Fruit fly (Drosophila melanogaster): ENCODE data around the gene dop.

Gene dop

DNA sequence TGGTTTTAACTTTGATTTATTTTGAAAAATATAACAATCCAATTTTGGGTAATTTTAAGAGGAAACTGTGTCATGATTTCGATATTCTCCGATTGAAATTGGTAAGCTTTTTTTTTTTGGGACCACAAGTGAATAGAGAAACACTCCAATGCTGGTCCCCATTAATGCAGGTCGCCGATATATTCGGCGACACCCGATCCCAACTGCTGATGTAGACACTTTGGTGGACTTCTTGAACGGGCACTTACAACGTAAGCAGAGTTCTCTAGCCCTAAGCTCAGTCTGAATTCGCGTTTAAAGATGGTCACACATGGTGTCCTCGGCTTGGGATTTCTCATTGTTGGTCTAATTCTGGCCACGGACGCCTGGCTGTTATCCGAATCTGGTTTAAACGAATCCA, 45.5 kb upstream of the dop start, which contains the start of gene yellow-k:
yellow-k (plus strand) TSS at position 301 of the 400 bp plus-strand sequence.
- TF ChIP-seq D1 (tag; optimal IDR thresholded peaks at IDR 0.05) (no peak), fd96Ca (GFP tag; IDR thresholded peaks at IDR 0.05) (no peak), CG12605 (GFP tag; IDR thresholded peaks at IDR 0.05) (no peak), CG32121 (GFP tag; IDR thresholded peaks at IDR 0.05) (no peak), gl (tag; optimal IDR thresholded peaks at IDR 0.05) (no peak), CG17806 (tag; optimal IDR thresholded peaks at IDR 0.05) (no peak), Ets98B (GFP tag; IDR thresholded peaks at IDR 0.05) (no peak), CG10348 (GFP tag; IDR thresholded peaks at IDR 0.05) (no peak), CG9948 (tag; optimal IDR thresholded peaks at IDR 0.05) (no peak), rn (GFP tag; IDR thresholded peaks at IDR 0.05) (no peak)

DNA sequence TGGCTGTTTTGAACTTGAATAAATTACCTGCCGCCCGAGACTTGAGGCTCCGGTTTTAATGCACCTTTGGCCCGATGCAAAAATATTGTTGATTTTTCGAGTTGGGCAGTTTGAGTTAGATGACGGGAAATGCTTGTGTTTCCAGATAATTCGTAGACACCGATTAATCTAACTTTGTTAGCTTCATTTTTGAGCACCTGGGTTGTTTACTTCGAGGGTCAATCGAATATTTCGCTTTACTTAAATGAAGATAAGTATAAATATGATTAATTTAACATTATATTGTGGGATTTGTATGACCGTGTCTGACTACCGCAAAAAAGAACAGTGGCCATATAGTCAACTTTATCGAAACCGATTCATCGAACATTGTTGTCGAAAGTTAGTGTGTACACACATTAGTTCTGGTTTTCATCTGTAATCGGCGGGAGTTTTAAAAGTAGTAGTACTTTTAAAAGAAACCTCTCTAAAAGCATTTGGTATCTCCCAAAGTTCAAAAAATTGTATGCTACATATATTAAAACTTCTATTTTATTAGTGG, 41.9 kb upstream of the dop start, which contains the start of gene CG7945:
CG7945 (minus strand) TSS at position 332 of the 541 bp plus-strand sequence.
- TF ChIP-seq CG32121 (GFP tag; IDR thresholded peaks at IDR 0.05) (no peak), CG14655 (GFP tag; optimal IDR thresholded peaks at IDR 0.05) (no peak), Pif1B (GFP tag; optimal IDR thresholded peaks at IDR 0.05) (no peak), CG10348 (GFP tag; IDR thresholded peaks at IDR 0.05) (no peak), D1 (tag; optimal IDR thresholded peaks at IDR 0.05) (no peak), CG4496 (GFP tag; IDR thresholded peaks at IDR 0.05) (no peak), gl (tag; optimal IDR thresholded peaks at IDR 0.05) (no peak), CG17806 (tag; optimal IDR thresholded peaks at IDR 0.05) (no peak), CG8301 (tag; optimal IDR thresholded peaks at IDR 0.05) (no peak), CG15710 (tag; optimal IDR thresholded peaks at IDR 0.05) (no peak), Snoo (tag; optimal IDR thresholded peaks at IDR 0.05) (no peak), Ets98B (GFP tag; IDR thresholded peaks at IDR 0.05) (no peak), rn (GFP tag; IDR thresholded peaks at IDR 0.05) (no peak), CG8159 (tag; optimal IDR thresholded peaks at IDR 0.05) (no peak)

DNA sequence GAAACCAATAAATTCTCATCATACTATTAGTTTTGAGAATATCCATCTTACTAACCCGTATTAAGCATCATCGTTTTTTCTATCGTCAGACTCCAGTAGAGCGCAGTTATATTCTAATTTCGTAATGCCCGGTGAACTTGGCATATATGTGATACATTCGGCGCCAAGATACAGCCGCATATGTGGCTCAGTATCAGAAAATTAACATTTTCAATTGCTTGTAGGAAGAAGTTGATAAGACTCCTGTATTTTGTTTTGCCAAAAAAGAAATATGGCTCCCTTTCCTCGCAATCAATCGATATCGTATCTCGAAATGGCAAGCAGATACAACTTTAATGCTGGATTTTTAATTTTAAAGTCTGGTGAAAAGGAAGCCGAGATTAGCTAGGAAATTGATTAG, 40.7 kb upstream of the dop start, which contains the start of gene CG33986:
CG33986 (minus strand) TSS at position 101 of the 400 bp plus-strand sequence.
- TF ChIP-seq CG10348 (GFP tag; IDR thresholded peaks at IDR 0.05) (no peak), CG14655 (GFP tag; optimal IDR thresholded peaks at IDR 0.05) (no peak), D1 (tag; optimal IDR thresholded peaks at IDR 0.05) (no peak), Pif1B (GFP tag; optimal IDR thresholded peaks at IDR 0.05) (no peak), Pif1A (GFP tag; optimal IDR thresholded peaks at IDR 0.05) (no peak), CG12605 (GFP tag; IDR thresholded peaks at IDR 0.05) (no peak)

DNA sequence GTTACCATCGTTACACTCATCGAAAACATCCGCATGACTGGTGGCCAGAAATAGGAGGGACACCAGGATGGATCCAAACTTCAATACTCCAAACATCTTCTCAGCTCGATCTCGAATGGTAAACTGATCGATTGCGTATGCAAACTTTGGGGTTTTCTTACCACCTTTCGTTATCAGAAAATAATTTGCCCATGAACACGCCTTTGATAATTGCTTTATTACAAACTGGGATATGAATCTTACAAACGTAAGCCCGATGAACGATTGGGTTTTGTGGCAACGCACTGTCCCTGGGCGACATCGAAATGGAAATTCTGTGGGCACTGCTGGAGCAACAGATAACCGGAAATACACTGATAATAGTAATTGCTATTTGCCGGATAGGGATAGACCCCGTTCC, 39.1 kb upstream of the dop start, which contains the start of gene CG33985:
CG33985 (minus strand) TSS at position 101 of the 400 bp plus-strand sequence.
- TF ChIP-seq CG4496 (GFP tag; IDR thresholded peaks at IDR 0.05) (no peak), gl (tag; optimal IDR thresholded peaks at IDR 0.05) (no peak), CG12605 (GFP tag; IDR thresholded peaks at IDR 0.05) (no peak), CG13204 (GFP tag; optimal IDR thresholded peaks at IDR 0.05) (no peak), CG17806 (tag; optimal IDR thresholded peaks at IDR 0.05) (no peak), Snoo (tag; optimal IDR thresholded peaks at IDR 0.05) (no peak), fd96Ca (GFP tag; IDR thresholded peaks at IDR 0.05) (no peak), CG14655 (GFP tag; optimal IDR thresholded peaks at IDR 0.05) (no peak), CG32121 (GFP tag; IDR thresholded peaks at IDR 0.05) (no peak), Ets98B (GFP tag; IDR thresholded peaks at IDR 0.05) (no peak), CG34367 (tag; optimal IDR thresholded peaks at IDR 0.05) (no peak), Pif1B (GFP tag; optimal IDR thresholded peaks at IDR 0.05) (no peak), EcR (GFP tag; optimal IDR thresholded peaks at IDR 0.05) (no peak), CG15710 (tag; optimal IDR thresholded peaks at IDR 0.05) (no peak), CG10348 (GFP tag; IDR thresholded peaks at IDR 0.05) (no peak), CG9948 (tag; optimal IDR thresholded peaks at IDR 0.05) (no peak), CG8301 (tag; optimal IDR thresholded peaks at IDR 0.05) (no peak), CG8159 (tag; optimal IDR thresholded peaks at IDR 0.05) (no peak), rn (GFP tag; IDR thresholded peaks at IDR 0.05) (no peak)

DNA sequence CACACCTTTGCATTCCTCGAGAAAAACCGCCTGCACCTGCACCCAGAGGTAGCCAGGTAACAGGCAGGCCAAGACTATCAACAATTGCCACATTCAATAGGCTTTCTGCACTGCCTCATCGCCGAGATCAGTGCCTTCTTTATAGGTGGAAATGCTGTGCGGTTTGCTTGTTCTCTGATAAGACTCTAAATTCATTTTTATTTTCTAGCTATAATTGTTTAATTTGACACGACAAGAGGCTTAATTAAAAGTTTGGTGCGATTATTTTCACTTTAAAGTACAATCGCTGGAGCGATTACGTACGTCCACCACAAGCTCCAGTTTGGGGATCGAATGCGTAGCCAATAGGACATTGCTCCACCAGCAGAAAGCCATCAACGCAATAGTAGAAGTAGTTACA, 38.4 kb upstream of the dop start, which contains the start of gene CG42729:
CG42729 (minus strand) TSS at position 101 of the 400 bp plus-strand sequence.
- no peak for TF ChIP-seq D1 (tag; optimal IDR thresholded peaks at IDR 0.05)
- no peak for TF ChIP-seq CG9948 (tag; optimal IDR thresholded peaks at IDR 0.05)
- TF ChIP-seq CG13204 (GFP tag; optimal IDR thresholded peaks at IDR 0.05): no peak
- no peak for TF ChIP-seq CG8301 (tag; optimal IDR thresholded peaks at IDR 0.05)
- no peak for TF ChIP-seq Ets98B (GFP tag; IDR thresholded peaks at IDR 0.05)
- TF ChIP-seq rn (GFP tag; IDR thresholded peaks at IDR 0.05): no peak
- TF ChIP-seq EcR (GFP tag; optimal IDR thresholded peaks at IDR 0.05): no peak
- no peak for TF ChIP-seq Snoo (tag; optimal IDR thresholded peaks at IDR 0.05)
- no peak for TF ChIP-seq fd96Ca (GFP tag; IDR thresholded peaks at IDR 0.05)
- no peak for TF ChIP-seq Pif1B (GFP tag; optimal IDR thresholded peaks at IDR 0.05)
- TF ChIP-seq CG32121 (GFP tag; IDR thresholded peaks at IDR 0.05): no peak
- no peak for TF ChIP-seq CG12605 (GFP tag; IDR thresholded peaks at IDR 0.05)
- no peak for TF ChIP-seq CG15710 (tag; optimal IDR thresholded peaks at IDR 0.05)

DNA sequence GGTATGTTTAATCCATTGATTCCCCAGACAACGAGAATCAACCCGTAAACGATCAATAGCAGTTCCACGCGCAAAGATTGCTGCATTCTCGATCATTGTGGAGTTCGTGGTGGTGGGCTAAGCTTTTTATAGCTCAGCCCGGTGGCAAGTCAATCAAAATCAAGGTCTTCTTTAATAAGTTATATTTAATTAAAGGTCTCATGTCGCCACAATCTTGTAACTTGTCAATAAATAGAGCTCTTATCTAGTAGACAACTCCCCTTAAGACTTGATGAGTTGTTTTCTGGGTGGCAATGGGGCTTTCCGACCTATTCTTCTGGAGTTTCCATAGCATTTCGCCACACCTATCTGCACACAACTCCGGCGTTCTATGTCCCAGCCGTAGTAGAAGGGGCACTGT, 37.7 kb upstream of the dop start, which contains the start of gene CG42728:
CG42728 (minus strand) TSS at position 101 of the 400 bp plus-strand sequence.
- TF ChIP-seq CG32121 (GFP tag; IDR thresholded peaks at IDR 0.05) (no peak), CG14655 (GFP tag; optimal IDR thresholded peaks at IDR 0.05) (no peak), Pif1A (GFP tag; optimal IDR thresholded peaks at IDR 0.05) (no peak), D1 (tag; optimal IDR thresholded peaks at IDR 0.05) (no peak), CG8159 (tag; optimal IDR thresholded peaks at IDR 0.05) (no peak), Snoo (tag; optimal IDR thresholded peaks at IDR 0.05) (no peak), CG15710 (tag; optimal IDR thresholded peaks at IDR 0.05) (no peak), rn (GFP tag; IDR thresholded peaks at IDR 0.05) (no peak), CG12605 (GFP tag; IDR thresholded peaks at IDR 0.05) (no peak), fd96Ca (GFP tag; IDR thresholded peaks at IDR 0.05) (no peak), Pif1B (GFP tag; optimal IDR thresholded peaks at IDR 0.05) (no peak), gl (tag; optimal IDR thresholded peaks at IDR 0.05) (no peak), CG8301 (tag; optimal IDR thresholded peaks at IDR 0.05) (no peak), CG4496 (GFP tag; IDR thresholded peaks at IDR 0.05) (no peak), CG34367 (tag; optimal IDR thresholded peaks at IDR 0.05) (no peak), CG10348 (GFP tag; IDR thresholded peaks at IDR 0.05) (no peak), Ets98B (GFP tag; IDR thresholded peaks at IDR 0.05) (no peak), CG13204 (GFP tag; optimal IDR thresholded peaks at IDR 0.05) (no peak)

Data from whole organism, pupa.